Worm (Caenorhabditis elegans) whole organism, L1 larva: ENCODE data around the gene Y57A10A.4.

Source experiments
- ceh-8 ChIP-seq: fragments of 200-800 bp; sonication (Bioruptor generic); optimal IDR thresholded peaks from 2 replicates; lab custom pipeline; 2018; ENCODE audit warnings: mild to moderate bottlenecking, missing genetic modification characterization, moderate library complexity, missing compliant biosample characterization
- dpl-1 ChIP-seq, 3 experiments: fragments of 150-350 bp in 2 of 3; sonication (generic microtip) in 1 of 3; optimal IDR thresholded peaks; 2 replicates each; lab custom pipeline; 2014 to 2017; ENCODE audit warnings: missing biosample characterization in 3 of 3, missing genetic modification characterization in 3 of 3, missing genetic modification reagents in 3 of 3
- fkh-10 ChIP-seq: sonication (generic microtip); optimal IDR thresholded peaks from 2 replicates; lab custom pipeline; 2017; ENCODE audit warnings: missing biosample characterization, missing genetic modification reagents, missing genetic modification characterization
- isw-1 ChIP-seq: fragments of 200-800 bp; sonication (Bioruptor generic); IDR thresholded peaks from 2 replicates; pipeline ENCODE4 v1.3.6; 2022; ENCODE audit warnings: missing genetic modification characterization, missing compliant biosample characterization
- lir-3 ChIP-seq: sonication (generic microtip); optimal IDR thresholded peaks from 2 replicates; lab custom pipeline; 2016; ENCODE audit warnings: mild to moderate bottlenecking, missing genetic modification characterization, moderate library complexity, missing compliant biosample characterization; ENCODE audit not compliant: poor library complexity
- nhr-237 ChIP-seq: fragments of 150-350 bp; optimal IDR thresholded peaks from 2 replicates; lab custom pipeline; 2014; ENCODE audit warnings: missing biosample characterization, missing genetic modification characterization
- snpc-4 ChIP-seq: fragments of 150-350 bp; optimal IDR thresholded peaks from 2 replicates; lab custom pipeline; 2014; ENCODE audit warnings: missing biosample characterization, missing genetic modification characterization
- unc-62 ChIP-seq: fragments of 150-350 bp; optimal IDR thresholded peaks from 2 replicates; lab custom pipeline; 2014; ENCODE audit warnings: missing biosample characterization, missing genetic modification reagents, missing genetic modification characterization
- zag-1 ChIP-seq: fragments of 150-350 bp; optimal IDR thresholded peaks from 2 replicates; lab custom pipeline; 2014; ENCODE audit warnings: missing biosample characterization, missing genetic modification characterization

DNA sequence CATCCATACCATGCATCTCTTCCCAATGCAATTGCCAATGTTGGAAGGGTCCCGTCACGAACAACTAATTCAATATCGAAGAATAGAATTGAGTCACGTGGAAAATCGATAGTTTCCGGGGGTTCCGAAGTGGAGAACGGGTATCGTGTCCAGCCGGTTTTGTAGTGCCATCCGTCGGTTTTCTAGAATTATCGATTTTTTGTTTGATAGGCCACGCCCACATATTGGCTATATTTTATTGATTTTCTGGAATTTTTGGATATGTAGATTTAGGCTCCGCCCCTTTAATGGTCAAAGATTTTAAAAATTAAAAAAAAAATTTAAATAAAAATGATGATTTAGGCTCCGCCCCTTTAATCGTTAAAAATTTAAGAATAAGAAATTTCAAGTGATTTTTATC is 47.5 kb downstream of the Y57A10A.4 start:
- no peak for TF ChIP-seq nhr-237 (tag; lab: Kevin White, UChicago)
- no peak for TF ChIP-seq dpl-1 (GFP tag; optimal IDR thresholded peaks at IDR 0.05; lab: Kevin White, UChicago)
- no peak for TF ChIP-seq isw-1 (GFP tag; lab: Robert Waterston, UW)
- TF ChIP-seq lir-3 (tag; lab: Kevin White, UChicago) = no peak
- TF ChIP-seq fkh-10 (GFP tag; lab: Kevin White, UChicago) = no peak
- no peak for TF ChIP-seq unc-62 (GFP tag; lab: Kevin White, UChicago)
- TF ChIP-seq ceh-8 = no peak
- no peak for TF ChIP-seq snpc-4 (tag; lab: Kevin White, UChicago)
- no peak for TF ChIP-seq zag-1 (tag; lab: Kevin White, UChicago)
